Fruit fly (Drosophila melanogaster) whole organism, prepupa: ENCODE data around the gene Cyp9f3.

ENCODE experiments used
- Blimp-1 ChIP-seq: fragments of 200-800 bp; sonication (Bioruptor generic); optimal IDR thresholded peaks from 3 replicates; lab custom pipeline; 2017; ENCODE audit warnings: missing biosample characterization, missing genetic modification characterization, mild to moderate bottlenecking, moderate library complexity, missing genetic modification reagents
- CG11294 ChIP-seq: fragments of 200-800 bp; sonication (Bioruptor generic); IDR thresholded peaks from 2 replicates; pipeline ENCODE4 v1.3.6; 2022; ENCODE audit warnings: missing biosample characterization, missing genetic modification characterization
- CG11762 ChIP-seq: fragments of 200-800 bp; sonication (Bioruptor generic); optimal IDR thresholded peaks from 3 replicates; lab custom pipeline; 2016; ENCODE audit warnings: missing biosample characterization, missing genetic modification characterization; ENCODE audit not compliant: insufficient read depth
- CG11902 ChIP-seq: fragments of 200-800 bp; sonication (Bioruptor generic); optimal IDR thresholded peaks from 3 replicates; lab custom pipeline; 2016; ENCODE audit warnings: missing biosample characterization, missing genetic modification characterization
- CG1621 ChIP-seq: fragments of 200-800 bp; sonication (Bioruptor generic); optimal IDR thresholded peaks from 3 replicates; lab custom pipeline; 2018; ENCODE audit warnings: missing biosample characterization, mild to moderate bottlenecking, missing genetic modification characterization
- CG3032 ChIP-seq: fragments of 200-800 bp; optimal IDR thresholded peaks from 2 replicates; lab custom pipeline; 2019; ENCODE audit warnings: missing biosample characterization, mild to moderate bottlenecking, missing genetic modification characterization, moderate library complexity
- CG31627 ChIP-seq: fragments of 200-800 bp; sonication (Bioruptor generic); optimal IDR thresholded peaks from 3 replicates; lab custom pipeline; 2016; ENCODE audit warnings: missing biosample characterization, missing genetic modification characterization
- CG34406 ChIP-seq: fragments of 200-800 bp; sonication (Bioruptor generic); optimal IDR thresholded peaks from 3 replicates; lab custom pipeline; 2016; ENCODE audit warnings: missing biosample characterization, missing genetic modification characterization
- CG4318 ChIP-seq: fragments of 200-800 bp; sonication (Bioruptor generic); optimal IDR thresholded peaks from 3 replicates; lab custom pipeline; 2017; ENCODE audit warnings: missing biosample characterization, mild to moderate bottlenecking, missing genetic modification characterization
- CG6792 ChIP-seq: fragments of 200-800 bp; sonication (Bioruptor generic); optimal IDR thresholded peaks from 3 replicates; lab custom pipeline; 2016; ENCODE audit warnings: missing biosample characterization, missing genetic modification characterization
- CG6854 ChIP-seq: fragments of 200-800 bp; sonication (Bioruptor generic); optimal IDR thresholded peaks from 2 replicates; lab custom pipeline; 2017; ENCODE audit warnings: missing biosample characterization, mild to moderate bottlenecking, missing genetic modification characterization
- CG7368 ChIP-seq: fragments of 200-800 bp; sonication (Bioruptor generic); optimal IDR thresholded peaks from 3 replicates; lab custom pipeline; 2016; ENCODE audit warnings: missing biosample characterization, missing genetic modification characterization
- CG9139 ChIP-seq: fragments of 200-800 bp; sonication (Bioruptor generic); optimal IDR thresholded peaks from 3 replicates; lab custom pipeline; 2017; ENCODE audit warnings: missing biosample characterization, mild to moderate bottlenecking, missing genetic modification characterization
- Eip78C ChIP-seq: fragments of 200-800 bp; sonication (Bioruptor generic); peaks from one replicate; lab custom pipeline; 2016; ENCODE audit warnings: missing biosample characterization, missing genetic modification characterization
- Hr38 ChIP-seq: sonication (Bioruptor generic); optimal IDR thresholded peaks from 2 replicates; lab custom pipeline; 2016; ENCODE audit warnings: missing biosample characterization, missing genetic modification characterization
- Met ChIP-seq: fragments of 200-800 bp; sonication (Bioruptor generic); optimal IDR thresholded peaks from 3 replicates; lab custom pipeline; 2016; ENCODE audit warnings: missing biosample characterization, missing genetic modification characterization
- Smox ChIP-seq: fragments of 200-800 bp; sonication (Bioruptor generic); optimal IDR thresholded peaks from 3 replicates; lab custom pipeline; 2016; ENCODE audit warnings: missing biosample characterization, missing genetic modification characterization
- Sox102F ChIP-seq: fragments of 200-800 bp; sonication (Bioruptor generic); optimal IDR thresholded peaks from 2 replicates; lab custom pipeline; 2016; ENCODE audit warnings: missing biosample characterization, mild to moderate bottlenecking, missing genetic modification characterization
- Sox14 ChIP-seq: fragments of 200-800 bp; sonication (Bioruptor generic); optimal IDR thresholded peaks from 3 replicates; lab custom pipeline; 2016; ENCODE audit warnings: missing biosample characterization, missing genetic modification characterization
- achi ChIP-seq: fragments of 200-800 bp; sonication (Bioruptor generic); optimal IDR thresholded peaks from 3 replicates; lab custom pipeline; 2016; ENCODE audit warnings: missing biosample characterization, missing genetic modification characterization
- dac ChIP-seq: fragments of 200-800 bp; sonication (Bioruptor generic); optimal IDR thresholded peaks from 2 replicates; lab custom pipeline; 2017; ENCODE audit warnings: missing biosample characterization, mild to moderate bottlenecking, missing genetic modification characterization
- dsx ChIP-seq: fragments of 200-800 bp; optimal IDR thresholded peaks from 3 replicates; lab custom pipeline; 2019; ENCODE audit warnings: missing biosample characterization, mild to moderate bottlenecking, missing genetic modification characterization, moderate library complexity; ENCODE audit not compliant: poor library complexity, severe bottlenecking
- esn ChIP-seq: fragments of 200-800 bp; sonication (Bioruptor generic); optimal IDR thresholded peaks from 2 replicates; lab custom pipeline; 2016; ENCODE audit warnings: missing biosample characterization, mild to moderate bottlenecking, missing genetic modification characterization, moderate library complexity
- fd59A ChIP-seq: fragments of 200-800 bp; sonication (Bioruptor generic); optimal IDR thresholded peaks from 2 replicates; lab custom pipeline; 2017; ENCODE audit warnings: missing biosample characterization, mild to moderate bottlenecking, missing genetic modification characterization, missing genetic modification reagents
- fd85E ChIP-seq: fragments of 200-800 bp; sonication (Bioruptor generic); optimal IDR thresholded peaks from 3 replicates; lab custom pipeline; 2016; ENCODE audit warnings: missing biosample characterization, missing genetic modification characterization
- salr ChIP-seq, 2 experiments: fragments of 200-800 bp; sonication (Bioruptor generic); optimal IDR thresholded peaks; 3 replicates each; lab custom pipeline; 2016 to 2018; ENCODE audit warnings: missing biosample characterization in 2 of 2, missing genetic modification characterization in 2 of 2, mild to moderate bottlenecking in 1 of 2
- topi ChIP-seq: fragments of 200-800 bp; sonication (Bioruptor generic); optimal IDR thresholded peaks from 3 replicates; lab custom pipeline; 2016; ENCODE audit warnings: missing biosample characterization, missing genetic modification characterization
- vri ChIP-seq: fragments of 200-800 bp; sonication (Bioruptor generic); optimal IDR thresholded peaks from 3 replicates; lab custom pipeline; 2016; ENCODE audit warnings: missing biosample characterization, mild to moderate bottlenecking, missing genetic modification characterization

Cyp9f3 gene

DNA sequence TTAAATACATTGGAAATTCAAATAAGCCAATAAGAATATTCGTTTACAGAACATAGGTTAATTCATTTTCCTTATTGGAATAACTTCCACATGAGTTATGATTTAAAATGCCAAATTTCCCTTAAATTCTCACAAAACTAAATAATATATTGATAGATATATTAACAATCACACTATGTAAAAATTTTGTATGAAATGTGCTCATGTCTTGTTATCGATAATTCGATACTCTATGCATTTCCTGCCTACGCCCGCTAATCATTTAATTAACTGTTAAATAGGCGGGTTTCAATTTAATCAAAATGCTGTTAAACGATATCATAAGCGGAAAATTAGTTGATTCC, 27.6 kb upstream of the Cyp9f3 start, which contains the start of gene NANS:
Gene NANS, plus strand, starts transcription at position 269 of the 344 bp plus-strand sequence.
- TF ChIP-seq CG6854 (GFP tag; lab: Kevin White, UChicago) (peak; percentile 17), CG4318 (no peak), Sox102F (GFP tag; lab: Kevin White, UChicago) (no peak), fd85E (GFP tag; lab: Kevin White, UChicago) (no peak)

DNA sequence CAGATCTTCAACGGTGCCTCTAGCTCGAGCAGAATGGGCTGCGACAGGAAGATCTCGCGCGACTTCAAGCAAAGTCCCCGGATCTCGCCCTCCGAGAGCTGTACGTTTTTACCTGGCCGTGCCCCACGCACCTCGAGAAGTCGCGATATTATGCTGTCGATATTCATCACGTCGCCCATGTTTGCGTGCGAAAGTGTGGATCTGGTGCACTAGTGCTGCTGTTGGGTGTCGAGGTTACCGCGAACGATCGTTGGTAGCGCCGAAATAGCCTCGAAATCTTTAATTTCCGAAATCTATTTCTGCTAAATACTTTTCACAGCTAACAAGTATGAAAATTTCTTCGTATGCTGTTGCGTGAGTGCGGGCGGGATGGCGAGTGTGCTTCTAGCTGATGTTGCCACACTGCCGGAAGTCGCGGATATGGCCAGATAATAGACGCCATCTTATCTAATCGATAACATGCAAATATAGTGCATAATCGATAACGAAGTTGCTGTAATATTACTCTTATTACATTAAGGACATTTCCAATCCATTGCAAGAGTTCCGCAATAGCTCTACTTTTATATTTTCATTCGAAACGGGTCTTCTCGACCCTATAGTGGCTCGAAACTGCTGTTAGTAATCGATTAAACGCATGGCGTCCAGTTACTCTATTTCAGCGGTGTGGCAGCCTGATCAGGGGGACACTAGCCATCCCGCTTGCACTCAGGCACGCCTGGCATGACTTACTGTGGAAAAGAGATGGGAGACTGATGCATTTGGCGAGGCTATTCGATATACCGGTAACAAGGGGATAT, 27.0 kb upstream of the Cyp9f3 start, which contains the start of gene Pp1-87B:
Gene Pp1-87B, minus strand, starts transcription at position 408 of the 800 bp plus-strand sequence.
- TF ChIP-seq CG34406 (GFP tag; lab: Kevin White, UChicago) (no peak), esn (GFP tag; lab: Kevin White, UChicago) (peak; percentile 17), CG31627 (GFP tag; lab: Kevin White, UChicago) (peak; percentile 29), CG3032 (tag; lab: Kevin White, UChicago) (peak; percentile 5), salr (GFP tag; optimal IDR thresholded peaks at IDR 0.05; lab: Kevin White, UChicago) (no peak), Eip78C (GFP tag; lab: Kevin White, UChicago) (peak; percentile 69), CG1621 (peak; percentile 20)

dm6 chr3R:12423997-12424396, 25.3 kb upstream of the Cyp9f3 start:
- TF ChIP-seq Smox (GFP tag; lab: Kevin White, UChicago) (no peak), Hr38 (GFP tag; lab: Kevin White, UChicago) (no peak), CG7368 (no peak), CG9139 (no peak), CG11762 (GFP tag; lab: Kevin White, UChicago) (no peak), dsx (no peak), fd59A (GFP tag; lab: Kevin White, UChicago) (no peak), vri (GFP tag; lab: Kevin White, UChicago) (no peak), CG6792 (GFP tag; lab: Kevin White, UChicago) (no peak)

dm6 chr3R:12422379-12422975, 23.7 kb upstream of the Cyp9f3 start, which contains the start of the genes Scgbeta and CG17202:
Gene Scgbeta (minus strand): TSS chr3R:12422429.
Gene CG17202 (plus strand): TSS chr3R:12422768.
- TF ChIP-seq esn (GFP tag; lab: Kevin White, UChicago) (peak; percentile 28), CG11294 (GFP tag; lab: Robert Waterston, UW) (no peak), dac (GFP tag; lab: Kevin White, UChicago) (no peak)

- no peak for TF ChIP-seq Blimp-1 (GFP tag; lab: Kevin White, UChicago)
- TF ChIP-seq topi (GFP tag; lab: Kevin White, UChicago) = no peak
- peak; percentile 32 for TF ChIP-seq esn (GFP tag; lab: Kevin White, UChicago)
- peak; percentile 10 for TF ChIP-seq CG3032 (tag; lab: Kevin White, UChicago)
- TF ChIP-seq CG11902 (GFP tag; lab: Kevin White, UChicago) = no peak
- TF ChIP-seq Met = no peak
- TF ChIP-seq CG11294 (GFP tag; lab: Robert Waterston, UW) = no peak
- TF ChIP-seq CG6854 (GFP tag; lab: Kevin White, UChicago) = peak; percentile 51
- TF ChIP-seq Sox14 (GFP tag; lab: Kevin White, UChicago) = peak; percentile 63
- no peak for TF ChIP-seq achi (GFP tag; lab: Kevin White, UChicago)
- no peak for TF ChIP-seq Smox (GFP tag; lab: Kevin White, UChicago)
- TF ChIP-seq CG4318 = no peak
- TF ChIP-seq, all 60 proteins: peak for 4
Observed at dm6 chr3R:12413274-12413958, 14.7 kb upstream of the Cyp9f3 start, which contains the start of the genes Dip-C and pps. Gene Dip-C (minus strand): TSS chr3R:12413759. Gene pps (plus strand): TSS chr3R:12413828.
